Fruit fly (Drosophila melanogaster) whole organism, embryonic: Measurements from ENCODE around the gene Rbcn-3B.

ENCODE experiments used
- Atf-2 ChIP-seq: fragments of 200-800 bp; sonication (Bioruptor generic); optimal IDR thresholded peaks from 2 replicates; lab custom pipeline; 2016; ENCODE audit warnings: missing biosample characterization, missing genetic modification characterization
- CG10321 ChIP-seq: fragments of 200-800 bp; sonication (Bioruptor generic); IDR thresholded peaks from 2 replicates; pipeline ENCODE4 v1.3.6; 2022; ENCODE audit warnings: missing biosample characterization, missing genetic modification characterization
- CG13624 ChIP-seq: fragments of 200-800 bp; sonication (Bioruptor generic); optimal IDR thresholded peaks from 2 replicates; lab custom pipeline; 2016; ENCODE audit warnings: missing biosample characterization, missing genetic modification characterization
- CG17568 ChIP-seq: fragments of 200-800 bp; sonication (Bioruptor generic); optimal IDR thresholded peaks from 2 replicates; lab custom pipeline; 2018; ENCODE audit warnings: missing biosample characterization, mild to moderate bottlenecking, missing genetic modification characterization, moderate library complexity
- CG18011 ChIP-seq: fragments of 200-800 bp; sonication (Bioruptor generic); optimal IDR thresholded peaks from 2 replicates; lab custom pipeline; 2017; ENCODE audit warnings: missing biosample characterization, missing genetic modification characterization, mild to moderate bottlenecking, moderate library complexity, missing genotype
- CG30020 ChIP-seq: fragments of 200-800 bp; optimal IDR thresholded peaks from 2 replicates; lab custom pipeline; 2019; ENCODE audit warnings: missing biosample characterization, mild to moderate bottlenecking, missing genetic modification characterization, moderate library complexity
- CG31365 ChIP-seq: fragments of 200-800 bp; sonication (Bioruptor generic); optimal IDR thresholded peaks from 2 replicates; lab custom pipeline; 2018; ENCODE audit warnings: missing biosample characterization, mild to moderate bottlenecking, missing genetic modification characterization
- CG31441 ChIP-seq: fragments of 200-800 bp; sonication (Bioruptor generic); IDR thresholded peaks from 2 replicates; pipeline ENCODE4 v1.3.6; 2022; ENCODE audit warnings: missing biosample characterization, missing genetic modification characterization
- CG32767 ChIP-seq: fragments of 200-800 bp; sonication (Bioruptor generic); IDR thresholded peaks from 2 replicates; pipeline ENCODE4 v1.3.6; 2022; ENCODE audit warnings: missing biosample characterization, missing genetic modification characterization
- CG43689 ChIP-seq: fragments of 200-800 bp; sonication (Bioruptor generic); IDR thresholded peaks from 2 replicates; pipeline ENCODE4 v1.3.6; 2022; ENCODE audit warnings: missing biosample characterization, missing genetic modification characterization
- CG5180 ChIP-seq: fragments of 200-800 bp; sonication (Bioruptor generic); optimal IDR thresholded peaks from 3 replicates; lab custom pipeline; 2017; ENCODE audit warnings: missing biosample characterization, missing genetic modification characterization, mild to moderate bottlenecking, moderate library complexity, missing genetic modification reagents
- CG6272 ChIP-seq: fragments of 200-800 bp; sonication (Bioruptor generic); IDR thresholded peaks from 2 replicates; pipeline ENCODE4 v1.3.6; 2022; ENCODE audit warnings: missing biosample characterization, missing genetic modification characterization
- CG7786 ChIP-seq: fragments of 200-800 bp; sonication (Bioruptor generic); optimal IDR thresholded peaks from 2 replicates; lab custom pipeline; 2016; ENCODE audit warnings: missing biosample characterization, missing genetic modification characterization
- CG8388 ChIP-seq: fragments of 200-800 bp; sonication (Bioruptor generic); optimal IDR thresholded peaks from 2 replicates; lab custom pipeline; 2019; ENCODE audit warnings: missing biosample characterization, mild to moderate bottlenecking, missing genetic modification characterization, moderate library complexity
- CG9609 ChIP-seq: fragments of 200-800 bp; sonication (Bioruptor generic); optimal IDR thresholded peaks from 3 replicates; lab custom pipeline; 2016; ENCODE audit warnings: missing biosample characterization, missing genetic modification characterization
- Dad ChIP-seq: fragments of 200-800 bp; sonication (Bioruptor generic); optimal IDR thresholded peaks from 3 replicates; lab custom pipeline; 2016; ENCODE audit warnings: missing biosample characterization, missing genetic modification characterization
- Dek ChIP-seq: fragments of 200-800 bp; sonication (Bioruptor generic); optimal IDR thresholded peaks from 3 replicates; lab custom pipeline; 2019; ENCODE audit warnings: missing biosample characterization, mild to moderate bottlenecking, missing genetic modification characterization, moderate library complexity
- Dll ChIP-seq: fragments of 200-800 bp; sonication (Bioruptor generic); IDR thresholded peaks from 4 replicates; pipeline ENCODE4 v1.3.6; 2022; ENCODE audit warnings: missing biosample characterization, missing genetic modification characterization; ENCODE audit not compliant: partially characterized antibody
- E2f1 ChIP-seq: fragments of 200-800 bp; sonication (Bioruptor generic); IDR thresholded peaks from 2 replicates; pipeline ENCODE4 v1.3.6; 2022; ENCODE audit warnings: missing biosample characterization, missing genetic modification characterization
- Hand ChIP-seq: fragments of 200-800 bp; sonication (Bioruptor generic); optimal IDR thresholded peaks from 2 replicates; lab custom pipeline; 2017; ENCODE audit warnings: mild to moderate bottlenecking, missing biosample characterization, missing genetic modification reagents, missing genetic modification characterization
- MESR4 ChIP-seq: fragments of 200-800 bp; sonication (Bioruptor generic); optimal IDR thresholded peaks from 2 replicates; lab custom pipeline; 2018; ENCODE audit warnings: missing biosample characterization, mild to moderate bottlenecking, missing genetic modification characterization, moderate library complexity
- Nf-YA ChIP-seq: fragments of 200-800 bp; sonication (Bioruptor generic); IDR thresholded peaks from 2 replicates; pipeline ENCODE4 v1.3.6; 2022; ENCODE audit warnings: missing biosample characterization, missing genetic modification characterization
- NfI ChIP-seq: fragments of 200-800 bp; sonication (Bioruptor generic); optimal IDR thresholded peaks from 3 replicates; lab custom pipeline; 2018; ENCODE audit warnings: missing biosample characterization, mild to moderate bottlenecking, missing genetic modification characterization, moderate library complexity
- PHDP ChIP-seq: fragments of 200-800 bp; sonication (Bioruptor generic); optimal IDR thresholded peaks from 3 replicates; lab custom pipeline; 2018; ENCODE audit warnings: missing biosample characterization, mild to moderate bottlenecking, missing genetic modification characterization, moderate library complexity
- Pdp1 ChIP-seq, 2 experiments: fragments of 200-800 bp; sonication (Bioruptor generic); optimal IDR thresholded peaks; 3 replicates each; lab custom pipeline; 2016; ENCODE audit warnings: missing biosample characterization in 2 of 2, missing genetic modification characterization in 2 of 2, mild to moderate bottlenecking in 1 of 2, moderate library complexity in 1 of 2
- ab ChIP-seq: fragments of 200-800 bp; sonication (Bioruptor generic); optimal IDR thresholded peaks from 2 replicates; lab custom pipeline; 2016; ENCODE audit warnings: missing biosample characterization, missing genetic modification characterization
- abd-A ChIP-seq: fragments of 200-800 bp; sonication (Bioruptor generic); optimal IDR thresholded peaks from 3 replicates; lab custom pipeline; 2019; ENCODE audit warnings: missing biosample characterization, mild to moderate bottlenecking, missing genetic modification characterization, moderate library complexity
- ash1 ChIP-seq: fragments of 200-800 bp; sonication (Bioruptor generic); optimal IDR thresholded peaks from 2 replicates; lab custom pipeline; 2018; ENCODE audit warnings: missing biosample characterization, mild to moderate bottlenecking, missing genetic modification characterization
- btn ChIP-seq: fragments of 200-800 bp; sonication (Bioruptor generic); optimal IDR thresholded peaks from 2 replicates; lab custom pipeline; 2016; ENCODE audit warnings: missing biosample characterization, missing genetic modification characterization
- dmrt99B ChIP-seq: fragments of 200-800 bp; sonication (Bioruptor generic); optimal IDR thresholded peaks from 2 replicates; lab custom pipeline; 2018; ENCODE audit warnings: missing biosample characterization, mild to moderate bottlenecking, missing genetic modification characterization, moderate library complexity
- dysf ChIP-seq: fragments of 200-800 bp; sonication (Bioruptor generic); IDR thresholded peaks from 3 replicates; pipeline ENCODE4 v1.3.6; 2022; ENCODE audit warnings: missing biosample characterization, missing genetic modification characterization
- fd96Cb ChIP-seq: fragments of 200-800 bp; sonication (Bioruptor generic); optimal IDR thresholded peaks from 2 replicates; lab custom pipeline; 2018; ENCODE audit warnings: missing biosample characterization, mild to moderate bottlenecking, missing genetic modification characterization, moderate library complexity
- fru ChIP-seq: fragments of >200 bp; optimal IDR thresholded peaks from 2 replicates; lab custom pipeline; 2017
- gce ChIP-seq: fragments of 200-800 bp; sonication (Bioruptor generic); IDR thresholded peaks from 3 replicates; pipeline ENCODE4 v1.3.6; 2022; ENCODE audit warnings: missing biosample characterization, missing genetic modification characterization
- grau ChIP-seq: fragments of 200-800 bp; optimal IDR thresholded peaks from 3 replicates; lab custom pipeline; 2019; ENCODE audit warnings: missing biosample characterization, mild to moderate bottlenecking, missing genetic modification characterization, moderate library complexity
- knrl ChIP-seq: fragments of 200-800 bp; sonication (Bioruptor generic); IDR thresholded peaks from 3 replicates; pipeline ENCODE4 v1.3.6; 2022; ENCODE audit warnings: missing biosample characterization, missing genetic modification characterization; ENCODE audit not compliant: partially characterized antibody
- nerfin-2 ChIP-seq: fragments of 200-800 bp; sonication (Bioruptor generic); IDR thresholded peaks from 2 replicates; pipeline ENCODE4 v1.3.6; 2022; ENCODE audit warnings: missing biosample characterization, missing genetic modification characterization; ENCODE audit not compliant: partially characterized antibody
- nom ChIP-seq: fragments of 200-800 bp; sonication (Bioruptor generic); optimal IDR thresholded peaks from 2 replicates; lab custom pipeline; 2017; ENCODE audit warnings: missing biosample characterization, missing genetic modification characterization, mild to moderate bottlenecking, moderate library complexity, missing genetic modification reagents
- pzg ChIP-seq: fragments of 200-800 bp; sonication (Bioruptor generic); optimal IDR thresholded peaks from 3 replicates; lab custom pipeline; 2018; ENCODE audit warnings: missing biosample characterization, mild to moderate bottlenecking, missing genetic modification characterization, moderate library complexity
- ro ChIP-seq: fragments of 200-800 bp; sonication (Bioruptor generic); IDR thresholded peaks from 2 replicates; pipeline ENCODE4 v1.3.6; 2022; ENCODE audit warnings: missing biosample characterization, missing genetic modification characterization
- run ChIP-seq: fragments of 200-800 bp; sonication (Bioruptor generic); optimal IDR thresholded peaks from 3 replicates; lab custom pipeline; 2018; ENCODE audit warnings: missing biosample characterization, mild to moderate bottlenecking, missing genetic modification characterization
- sens ChIP-seq: fragments of 200-800 bp; sonication (Bioruptor generic); peaks from one replicate; lab custom pipeline; 2016; ENCODE audit warnings: missing biosample characterization, missing genetic modification characterization
- sisA ChIP-seq: fragments of 200-800 bp; sonication (Bioruptor generic); IDR thresholded peaks from 2 replicates; pipeline ENCODE4 v1.3.6; 2022; ENCODE audit warnings: missing biosample characterization, missing genetic modification characterization
- sna ChIP-seq: fragments of 200-800 bp; sonication (Bioruptor generic); IDR thresholded peaks from 2 replicates; pipeline ENCODE4 v1.3.6; 2022; ENCODE audit warnings: missing biosample characterization, missing genetic modification characterization; ENCODE audit not compliant: partially characterized antibody
- ssp ChIP-seq: fragments of 200-800 bp; sonication (Bioruptor generic); IDR thresholded peaks from 2 replicates; pipeline ENCODE4 v1.3.6; 2022; ENCODE audit warnings: missing biosample characterization, missing genetic modification characterization
- stwl ChIP-seq: fragments of 200-800 bp; sonication (Bioruptor generic); optimal IDR thresholded peaks from 3 replicates; lab custom pipeline; 2018; ENCODE audit warnings: missing biosample characterization, mild to moderate bottlenecking, missing genetic modification characterization, moderate library complexity
- tap ChIP-seq: fragments of 200-800 bp; optimal IDR thresholded peaks from 3 replicates; lab custom pipeline; 2019; ENCODE audit warnings: missing biosample characterization, mild to moderate bottlenecking, missing genetic modification characterization, moderate library complexity
- unc-4 ChIP-seq: fragments of 200-800 bp; sonication (Bioruptor generic); IDR thresholded peaks from 2 replicates; pipeline ENCODE4 v1.3.6; 2022; ENCODE audit warnings: missing biosample characterization, missing genetic modification characterization; ENCODE audit not compliant: partially characterized antibody
- zf30C ChIP-seq: fragments of 200-800 bp; sonication (Bioruptor generic); optimal IDR thresholded peaks from 3 replicates; lab custom pipeline; 2018; ENCODE audit warnings: missing biosample characterization, mild to moderate bottlenecking, missing genetic modification characterization
- zfh1 ChIP-seq: fragments of 200-800 bp; sonication (Bioruptor generic); IDR thresholded peaks from 3 replicates; pipeline ENCODE4 v1.3.6; 2022; ENCODE audit warnings: missing biosample characterization, missing genetic modification characterization

The Rbcn-3B gene

dm6 chrX:1940020-1940419 lies 31.3 kb downstream of the Rbcn-3B start, which contains the start of the genes CG3857 and CG3587 (continued):
- peak; percentile 93 for TF ChIP-seq stwl
- TF ChIP-seq Nf-YA (GFP tag; lab: Robert Waterston, UW) = no peak
- TF ChIP-seq CG17568 = peak; percentile 46
- TF ChIP-seq dmrt99B (tag; lab: Kevin White, UChicago) = peak; percentile 62
- TF ChIP-seq Atf-2 (GFP tag; lab: Kevin White, UChicago) = peak; percentile 84
- peak; percentile 71 for TF ChIP-seq NfI (GFP tag; lab: Kevin White, UChicago)
- TF ChIP-seq Dll (GFP tag; lab: Robert Waterston, UW) = no peak
- TF ChIP-seq fru (lab: Kevin White, UChicago) = no peak
- peak; percentile 74 for TF ChIP-seq dysf
- no peak for TF ChIP-seq CG43689 (GFP tag; lab: Robert Waterston, UW)
- no peak for TF ChIP-seq CG10321 (GFP tag; lab: Robert Waterston, UW)
- TF ChIP-seq ssp (GFP tag; lab: Robert Waterston, UW) = peak; percentile 75
- no peak for TF ChIP-seq tap (tag; lab: Kevin White, UChicago)
- TF ChIP-seq unc-4 (GFP tag; lab: Robert Waterston, UW) = peak; percentile 16; the same call in 1 of the 2 replicates
- TF ChIP-seq CG18011 (GFP tag; lab: Kevin White, UChicago) = peak; percentile 58
- peak; percentile 34; the same call in 1 of the 2 replicates for TF ChIP-seq E2f1 (GFP tag; lab: Robert Waterston, UW)
- peak; percentile 48; the same call in 2 of the 3 replicates for TF ChIP-seq knrl (GFP tag; lab: Robert Waterston, UW)
- TF ChIP-seq CG32767 (GFP tag; lab: Robert Waterston, UW) = 0 out of 2 replicates have a peak, but pooled peaks have one; percentile 37
- TF ChIP-seq CG8388 (GFP tag; lab: Kevin White, UChicago) = peak; percentile 58
- no peak for TF ChIP-seq nerfin-2 (GFP tag; lab: Robert Waterston, UW)
- no peak for TF ChIP-seq zf30C
- peak; percentile 77 for TF ChIP-seq zfh1 (GFP tag; lab: Robert Waterston, UW)
- peak; percentile 19 for TF ChIP-seq CG5180 (GFP tag; lab: Kevin White, UChicago)
- TF ChIP-seq sna (GFP tag; lab: Robert Waterston, UW) = no peak
- peak; percentile 70 for TF ChIP-seq Dek (tag; lab: Kevin White, UChicago)
- TF ChIP-seq ro (GFP tag; lab: Robert Waterston, UW) = no peak
- TF ChIP-seq CG13624 = peak; percentile 90
- TF ChIP-seq Pdp1 (GFP tag; optimal IDR thresholded peaks at IDR 0.05; lab: Kevin White, UChicago) = peak; percentile 79 to 92
- TF ChIP-seq CG30020 (tag; lab: Kevin White, UChicago) = peak; percentile 43
- peak; percentile 47 for TF ChIP-seq fd96Cb (tag; lab: Kevin White, UChicago)
- TF ChIP-seq sens (GFP tag; lab: Kevin White, UChicago) = peak; percentile 95
- no peak for TF ChIP-seq CG31365 (tag; lab: Kevin White, UChicago)
- TF ChIP-seq btn (GFP tag; lab: Kevin White, UChicago) = peak; percentile 23
- TF ChIP-seq CG7786 (GFP tag; lab: Kevin White, UChicago) = peak; percentile 86
- TF ChIP-seq nom (GFP tag; lab: Kevin White, UChicago) = peak; percentile 25
- TF ChIP-seq MESR4 (GFP tag; lab: Kevin White, UChicago) = peak; percentile 40
- peak; percentile 58 for TF ChIP-seq Dad (GFP tag; lab: Kevin White, UChicago)
- no peak for TF ChIP-seq ab (GFP tag; lab: Kevin White, UChicago)
- no peak for TF ChIP-seq Hand (GFP tag; lab: Kevin White, UChicago)
- peak; percentile 83 for TF ChIP-seq CG9609 (GFP tag; lab: Kevin White, UChicago)
- peak; percentile 66 for TF ChIP-seq sisA (GFP tag; lab: Robert Waterston, UW)
- TF ChIP-seq gce = no peak
- peak; percentile 57; the same call in 1 of the 2 replicates for TF ChIP-seq CG31441 (GFP tag; lab: Robert Waterston, UW)
- peak; percentile 74 for TF ChIP-seq grau
- TF ChIP-seq CG6272 (GFP tag; lab: Robert Waterston, UW) = peak; percentile 71
- TF ChIP-seq PHDP (tag; lab: Kevin White, UChicago) = peak; percentile 54
- TF ChIP-seq abd-A (tag; lab: Kevin White, UChicago) = no peak
- TF ChIP-seq ash1 = no peak
- peak; percentile 53 for TF ChIP-seq pzg (GFP tag; lab: Kevin White, UChicago)
- TF ChIP-seq run (tag; lab: Kevin White, UChicago) = peak; percentile 29
